Fruit fly (Drosophila melanogaster) whole organism, adult: ENCODE data around the gene Aps.
A peak's percentile ranks its signal among the peaks of the same experiment; 100 is the strongest.

Source experiments
- CG11617 ChIP-seq: fragments of 200-800 bp; sonication (Bioruptor generic); optimal IDR thresholded peaks from 2 replicates; lab custom pipeline; 2017; ENCODE audit warnings: mild to moderate bottlenecking, missing biosample characterization, missing genetic modification reagents, missing genetic modification characterization
- CG12768 ChIP-seq: fragments of 200-800 bp; sonication (Bioruptor generic); optimal IDR thresholded peaks from 2 replicates; lab custom pipeline; 2017; ENCODE audit warnings: missing biosample characterization, missing genetic modification characterization, mild to moderate bottlenecking, moderate library complexity, missing genetic modification reagents
- CG14711 ChIP-seq: fragments of 200-800 bp; sonication (Bioruptor generic); optimal IDR thresholded peaks from 2 replicates; lab custom pipeline; 2018; ENCODE audit warnings: missing biosample characterization, mild to moderate bottlenecking, missing genetic modification characterization, moderate library complexity
- CG1620 ChIP-seq: fragments of 200-800 bp; sonication (Bioruptor generic); optimal IDR thresholded peaks from 2 replicates; lab custom pipeline; 2016; ENCODE audit warnings: missing biosample characterization, missing genetic modification characterization
- CG33017 ChIP-seq: fragments of 200-800 bp; sonication (Bioruptor generic); optimal IDR thresholded peaks from 2 replicates; lab custom pipeline; 2018; ENCODE audit warnings: missing biosample characterization, mild to moderate bottlenecking, missing genetic modification characterization, moderate library complexity
- CG5204 ChIP-seq: fragments of 200-800 bp; sonication (Bioruptor generic); optimal IDR thresholded peaks from 2 replicates; lab custom pipeline; 2016; ENCODE audit warnings: missing biosample characterization, missing genetic modification characterization
- CG7045 ChIP-seq: fragments of 200-800 bp; sonication (Bioruptor generic); optimal IDR thresholded peaks from 2 replicates; lab custom pipeline; 2017; ENCODE audit warnings: missing biosample characterization, mild to moderate bottlenecking, missing genetic modification characterization
- CG7101 ChIP-seq: fragments of 200-800 bp; sonication (Bioruptor generic); optimal IDR thresholded peaks from 2 replicates; lab custom pipeline; 2018; ENCODE audit warnings: missing biosample characterization, mild to moderate bottlenecking, missing genetic modification characterization, moderate library complexity
- Clk ChIP-seq: fragments of 200-800 bp; sonication (Bioruptor generic); optimal IDR thresholded peaks from 2 replicates; lab custom pipeline; 2017; ENCODE audit warnings: missing biosample characterization, missing genetic modification characterization
- Crg-1 ChIP-seq: fragments of 200-800 bp; sonication (Bioruptor generic); optimal IDR thresholded peaks from 2 replicates; lab custom pipeline; 2016; ENCODE audit warnings: missing biosample characterization, missing genetic modification characterization
- Hr96 ChIP-seq: fragments of 200-800 bp; sonication (Bioruptor generic); optimal IDR thresholded peaks from 2 replicates; lab custom pipeline; 2016; ENCODE audit warnings: missing biosample characterization, missing genetic modification characterization
- Mnt ChIP-seq: fragments of 200-800 bp; sonication (Bioruptor generic); optimal IDR thresholded peaks from 2 replicates; lab custom pipeline; 2016; ENCODE audit warnings: missing biosample characterization, mild to moderate bottlenecking, missing genetic modification characterization
- bab1 ChIP-seq: fragments of 200-800 bp; sonication (Bioruptor generic); optimal IDR thresholded peaks from 3 replicates; lab custom pipeline; 2019; ENCODE audit warnings: missing biosample characterization, mild to moderate bottlenecking, missing genetic modification characterization, moderate library complexity
- cic ChIP-seq: fragments of 200-800 bp; sonication (Bioruptor generic); optimal IDR thresholded peaks from 2 replicates; lab custom pipeline; 2017; ENCODE audit warnings: missing biosample characterization, mild to moderate bottlenecking, missing genetic modification characterization, moderate library complexity
- cnc ChIP-seq, 2 experiments: fragments of >200 bp; optimal IDR thresholded peaks; 2 replicates each; lab custom pipeline; 2017
- kay ChIP-seq: fragments of 200-800 bp; sonication (Bioruptor generic); peaks from one replicate; lab custom pipeline; 2016; ENCODE audit warnings: missing biosample characterization, missing genetic modification characterization, borderline replicate concordance
- ovo ChIP-seq: fragments of 200-800 bp; sonication (Bioruptor generic); optimal IDR thresholded peaks from 2 replicates; lab custom pipeline; 2016; ENCODE audit warnings: missing biosample characterization, missing genetic modification characterization
- pad ChIP-seq: fragments of 200-800 bp; sonication (Bioruptor generic); optimal IDR thresholded peaks from 3 replicates; lab custom pipeline; 2017; ENCODE audit warnings: missing biosample characterization, missing genetic modification characterization, mild to moderate bottlenecking, moderate library complexity, missing genetic modification reagents
- tj ChIP-seq: fragments of 200-800 bp; sonication (Bioruptor generic); optimal IDR thresholded peaks from 3 replicates; lab custom pipeline; 2017; ENCODE audit warnings: missing biosample characterization, mild to moderate bottlenecking, missing genetic modification characterization, moderate library complexity
- toe ChIP-seq: fragments of 200-800 bp; sonication (Bioruptor generic); optimal IDR thresholded peaks from 2 replicates; lab custom pipeline; 2016; ENCODE audit warnings: missing biosample characterization, missing genetic modification characterization

Aps gene

dm6 chr3L:10851853-10852346, 47.0 kb downstream of the Aps start:
- TF ChIP-seq CG5204 (GFP tag; lab: Kevin White, UChicago) = peak; percentile 20
- no peak for TF ChIP-seq Hr96 (GFP tag; lab: Kevin White, UChicago)

dm6 chr3L:10851107-10851762, 47.7 kb downstream of the Aps start:
- TF ChIP-seq bab1 (GFP tag; lab: Kevin White, UChicago) (no peak), CG1620 (GFP tag; lab: Kevin White, UChicago) (no peak), CG14711 (tag; lab: Kevin White, UChicago) (no peak), Mnt (no peak), ovo (GFP tag; lab: Kevin White, UChicago) (no peak), toe (GFP tag; lab: Kevin White, UChicago) (no peak), CG11617 (no peak), cic (GFP tag; lab: Kevin White, UChicago) (no peak), CG7045 (GFP tag; lab: Kevin White, UChicago) (no peak), CG7101 (tag; lab: Kevin White, UChicago) (no peak), CG5204 (GFP tag; lab: Kevin White, UChicago) (no peak), tj (GFP tag; lab: Kevin White, UChicago) (no peak), CG33017 (tag; lab: Kevin White, UChicago) (no peak), CG12768 (GFP tag; lab: Kevin White, UChicago) (no peak), cnc (optimal IDR thresholded peaks at IDR 0.05; lab: Kevin White, UChicago) (no peak), kay (GFP tag; lab: Kevin White, UChicago) (no peak), pad (GFP tag; lab: Kevin White, UChicago) (no peak), Crg-1 (GFP tag; lab: Kevin White, UChicago) (no peak), Hr96 (GFP tag; lab: Kevin White, UChicago) (no peak)

- TF ChIP-seq CG7101 (tag; lab: Kevin White, UChicago) (no peak), cic (GFP tag; lab: Kevin White, UChicago) (no peak), ovo (GFP tag; lab: Kevin White, UChicago) (no peak), CG5204 (GFP tag; lab: Kevin White, UChicago) (no peak), CG14711 (tag; lab: Kevin White, UChicago) (no peak), kay (GFP tag; lab: Kevin White, UChicago) (no peak), tj (GFP tag; lab: Kevin White, UChicago) (no peak)
Measured at dm6 chr3L:10849620-10850302, 49.2 kb downstream of the Aps start.

dm6 chr3L:10848712-10849377, 50.1 kb downstream of the Aps start:
- TF ChIP-seq CG14711 (tag; lab: Kevin White, UChicago) (no peak), CG11617 (no peak), tj (GFP tag; lab: Kevin White, UChicago) (peak; percentile 1), CG7045 (GFP tag; lab: Kevin White, UChicago) (no peak), Clk (GFP tag; lab: Kevin White, UChicago) (no peak), CG5204 (GFP tag; lab: Kevin White, UChicago) (no peak)

dm6 chr3L:10847790-10848492, 51.0 kb downstream of the Aps start:
- no peak for TF ChIP-seq pad (GFP tag; lab: Kevin White, UChicago)
- TF ChIP-seq cnc (optimal IDR thresholded peaks at IDR 0.05; lab: Kevin White, UChicago) = no peak
- TF ChIP-seq CG7045 (GFP tag; lab: Kevin White, UChicago) = no peak
- TF ChIP-seq CG7101 (tag; lab: Kevin White, UChicago) = no peak
- no peak for TF ChIP-seq ovo (GFP tag; lab: Kevin White, UChicago)
- TF ChIP-seq CG11617 = no peak
- no peak for TF ChIP-seq tj (GFP tag; lab: Kevin White, UChicago)
- no peak for TF ChIP-seq Mnt
- TF ChIP-seq bab1 (GFP tag; lab: Kevin White, UChicago) = no peak
- no peak for TF ChIP-seq CG5204 (GFP tag; lab: Kevin White, UChicago)
- no peak for TF ChIP-seq kay (GFP tag; lab: Kevin White, UChicago)
- TF ChIP-seq CG1620 (GFP tag; lab: Kevin White, UChicago) = no peak
- no peak for TF ChIP-seq Hr96 (GFP tag; lab: Kevin White, UChicago)
- no peak for TF ChIP-seq CG33017 (tag; lab: Kevin White, UChicago)
- no peak for TF ChIP-seq cic (GFP tag; lab: Kevin White, UChicago)
- TF ChIP-seq Crg-1 (GFP tag; lab: Kevin White, UChicago) = no peak
- no peak for TF ChIP-seq toe (GFP tag; lab: Kevin White, UChicago)
- TF ChIP-seq CG12768 (GFP tag; lab: Kevin White, UChicago) = no peak
- no peak for TF ChIP-seq CG14711 (tag; lab: Kevin White, UChicago)
- TF ChIP-seq Clk (GFP tag; lab: Kevin White, UChicago) = no peak
